Worm (Caenorhabditis elegans): ENCODE results near the gene F09A5.2.

The F09A5.2 gene

ce11 chrX:13104966-13105365, 29.9 kb upstream of the F09A5.2 start, which contains the start of gene F17H10.1 (continued):
- TF ChIP-seq snu-23 (GFP tag; optimal IDR thresholded peaks at IDR 0.05): peak; percentile 90
- no peak for TF ChIP-seq ces-1 (GFP tag; optimal IDR thresholded peaks at IDR 0.05)
- TF ChIP-seq snpc-4 (tag; optimal IDR thresholded peaks at IDR 0.05): peak; percentile 3
- TF ChIP-seq lin-14 (GFP tag; optimal IDR thresholded peaks at IDR 0.05): peak; percentile 95
- peak; percentile 67 for TF ChIP-seq lin-13 (GFP tag; optimal IDR thresholded peaks at IDR 0.05)
- no peak for TF ChIP-seq nhr-76 (tag; optimal IDR thresholded peaks at IDR 0.05)
- TF ChIP-seq tbx-2 (tag; optimal IDR thresholded peaks at IDR 0.05): peak; percentile 72
- TF ChIP-seq nhr-85 (tag): peak; percentile 90
- peak; percentile 91 for TF ChIP-seq rnt-1 (tag; optimal IDR thresholded peaks at IDR 0.05)
- no peak for TF ChIP-seq unc-86 (tag; optimal IDR thresholded peaks at IDR 0.05)
- no peak for TF ChIP-seq nhr-47 (tag; optimal IDR thresholded peaks at IDR 0.05)
- TF ChIP-seq C16A3.4 (tag; optimal IDR thresholded peaks at IDR 0.05): peak; percentile 69
- TF ChIP-seq dpl-1 (GFP tag; optimal IDR thresholded peaks at IDR 0.05): peak; percentile 17 to 47 (median 42)
- no peak for TF ChIP-seq dsc-1 (tag; optimal IDR thresholded peaks at IDR 0.05)

- TF ChIP-seq lin-14 (GFP tag; optimal IDR thresholded peaks at IDR 0.05) (peak; percentile 50), snu-23 (GFP tag; optimal IDR thresholded peaks at IDR 0.05) (peak; percentile 32), nhr-20 (tag; optimal IDR thresholded peaks at IDR 0.05) (peak; percentile 41), ztf-4 (tag; optimal IDR thresholded peaks at IDR 0.05) (peak; percentile 49), rnt-1 (tag; optimal IDR thresholded peaks at IDR 0.05) (peak; percentile 34), lin-13 (GFP tag; optimal IDR thresholded peaks at IDR 0.05) (no peak), nhr-71 (tag; optimal IDR thresholded peaks at IDR 0.05) (peak; percentile 81), mdl-1 (tag; optimal IDR thresholded peaks at IDR 0.05) (peak in 1 of 2 experiments; percentile 49), elt-2 (tag; optimal IDR thresholded peaks at IDR 0.05) (peak; percentile 7), pqm-1 (tag; optimal IDR thresholded peaks at IDR 0.05) (no peak)
These were observed 28.6 kb upstream of the F09A5.2 start for ce11 chrX:13106177-13106761.

- TF ChIP-seq elt-2 (tag; optimal IDR thresholded peaks at IDR 0.05) (peak; percentile 12), lin-39 (tag; optimal IDR thresholded peaks at IDR 0.05) (no peak), nhr-20 (tag; optimal IDR thresholded peaks at IDR 0.05) (peak; percentile 6), nhr-90 (tag; optimal IDR thresholded peaks at IDR 0.05; ENCODE audit: poor library complexity) (peak; percentile 3), nhr-12 (tag; optimal IDR thresholded peaks at IDR 0.05) (no peak), nhr-71 (tag; optimal IDR thresholded peaks at IDR 0.05) (peak; percentile 30), ama-1 (optimal IDR thresholded peaks at IDR 0.05) (peak; percentile 12), unc-98 (GFP tag; IDR thresholded peaks at IDR 0.05) (no peak), ztf-4 (tag; optimal IDR thresholded peaks at IDR 0.05) (no peak), nhr-85 (tag) (peak; percentile 48)
These were observed 26.2 kb upstream of the F09A5.2 start for ce11 chrX:13108664-13109063.

ce11 chrX:13110004-13110403, 24.9 kb upstream of the F09A5.2 start:
- TF ChIP-seq unc-30 (tag; optimal IDR thresholded peaks at IDR 0.05) (no peak), nhr-85 (tag) (peak; percentile 44), swsn-7 (tag; optimal IDR thresholded peaks at IDR 0.05) (no peak), efl-1 (optimal IDR thresholded peaks at IDR 0.05) (no peak), efl-1 (GFP tag; optimal IDR thresholded peaks at IDR 0.05 in 1 of 2) (peak in 1 of 2 experiments; percentile 87), isw-1 (GFP tag; IDR thresholded peaks at IDR 0.05) (no peak), dpl-1 (GFP tag; optimal IDR thresholded peaks at IDR 0.05) (no peak), lin-35 (GFP tag; optimal IDR thresholded peaks at IDR 0.05) (no peak), unc-98 (GFP tag; IDR thresholded peaks at IDR 0.05) (no peak), vab-15 (tag; optimal IDR thresholded peaks at IDR 0.05) (no peak), grh-1 (GFP tag; IDR thresholded peaks at IDR 0.05) (no peak)

- TF ChIP-seq vab-15 (tag; optimal IDR thresholded peaks at IDR 0.05) (no peak), elt-3 (tag; optimal IDR thresholded peaks at IDR 0.05) (peak in 3 of 6 experiments; percentile 17 to 91 (median 76))
These were observed 22.2 kb upstream of the F09A5.2 start for ce11 chrX:13112664-13113063.

Data from whole organism, L1 larva.